Fruit fly (Drosophila melanogaster) whole organism, embryonic: ENCODE results near the gene CG13021.

Source experiments
- Aef1 ChIP-seq: fragments of 200-800 bp; sonication (Bioruptor generic); IDR thresholded peaks from 3 replicates; pipeline ENCODE4 v1.3.6; 2022; ENCODE audit warnings: missing biosample characterization, missing genetic modification characterization
- Antp ChIP-seq: fragments of 200-800 bp; sonication (Bioruptor generic); optimal IDR thresholded peaks from 3 replicates; lab custom pipeline; 2016; ENCODE audit warnings: missing biosample characterization, missing genetic modification characterization
- CG11247 ChIP-seq: fragments of 200-800 bp; sonication (Bioruptor generic); IDR thresholded peaks from 2 replicates; pipeline ENCODE4 v1.3.6; 2022; ENCODE audit warnings: missing biosample characterization, missing genetic modification characterization
- CG11504 ChIP-seq: fragments of 200-800 bp; sonication (Bioruptor generic); optimal IDR thresholded peaks from 3 replicates; lab custom pipeline; 2019; ENCODE audit warnings: missing biosample characterization, mild to moderate bottlenecking, missing genetic modification characterization, moderate library complexity
- CG14965 ChIP-seq: fragments of 200-800 bp; sonication (Bioruptor generic); optimal IDR thresholded peaks from 2 replicates; lab custom pipeline; 2016; ENCODE audit warnings: missing biosample characterization, missing genetic modification characterization, borderline replicate concordance
- CG15479 ChIP-seq: fragments of 200-800 bp; sonication (Bioruptor generic); optimal IDR thresholded peaks from 3 replicates; lab custom pipeline; 2019; ENCODE audit warnings: missing biosample characterization, mild to moderate bottlenecking, missing genetic modification characterization, moderate library complexity
- CG1647 ChIP-seq: fragments of 200-800 bp; sonication (Bioruptor generic); optimal IDR thresholded peaks from 3 replicates; lab custom pipeline; 2016; ENCODE audit warnings: missing biosample characterization, missing genetic modification characterization
- CG2889 ChIP-seq: fragments of 200-800 bp; sonication (Bioruptor generic); IDR thresholded peaks from 3 replicates; pipeline ENCODE4 v1.3.6; 2022; ENCODE audit warnings: missing biosample characterization, missing genetic modification characterization
- CG3726 ChIP-seq: fragments of 200-800 bp; sonication (Bioruptor generic); IDR thresholded peaks from 3 replicates; pipeline ENCODE4, ENCODE4 v1.3.6; 2022; ENCODE audit warnings: missing biosample characterization, missing genetic modification characterization
- CG4282 ChIP-seq: fragments of 200-800 bp; sonication (Bioruptor generic); optimal IDR thresholded peaks from 2 replicates; lab custom pipeline; 2016; ENCODE audit warnings: missing biosample characterization, missing genetic modification characterization
- CG4328 ChIP-seq: fragments of 200-800 bp; sonication (Bioruptor generic); optimal IDR thresholded peaks from 3 replicates; lab custom pipeline; 2017; ENCODE audit warnings: missing biosample characterization, missing genetic modification reagents, missing genetic modification characterization
- CG4730 ChIP-seq: fragments of 200-800 bp; sonication (Bioruptor generic); IDR thresholded peaks from 2 replicates; pipeline ENCODE4 v1.3.6; 2022; ENCODE audit warnings: missing biosample characterization, missing genetic modification characterization
- CG6689 ChIP-seq: fragments of 200-800 bp; sonication (Bioruptor generic); IDR thresholded peaks from 2 replicates; pipeline ENCODE4 v1.3.6; 2022; ENCODE audit warnings: missing biosample characterization, missing genetic modification characterization
- CG7928 ChIP-seq: fragments of 200-800 bp; sonication (Bioruptor generic); optimal IDR thresholded peaks from 2 replicates; lab custom pipeline; 2017; ENCODE audit warnings: missing biosample characterization, mild to moderate bottlenecking, missing genetic modification characterization
- CG7963 ChIP-seq: fragments of 200-800 bp; sonication (Bioruptor generic); IDR thresholded peaks from 3 replicates; pipeline ENCODE4 v1.3.6; 2022; ENCODE audit warnings: missing biosample characterization, missing genetic modification characterization; ENCODE audit not compliant: partially characterized antibody
- CG8290 ChIP-seq, 3 experiments: fragments of 200-800 bp; sonication (Bioruptor generic); optimal IDR thresholded peaks; 2 replicates each; lab custom pipeline; 2016 to 2019; ENCODE audit warnings: missing biosample characterization in 3 of 3, missing genetic modification characterization in 3 of 3, mild to moderate bottlenecking in 2 of 3, moderate library complexity in 1 of 3
- CG8478 ChIP-seq: fragments of >200 bp; optimal IDR thresholded peaks from 2 replicates; lab custom pipeline; 2018
- Dek ChIP-seq: fragments of 200-800 bp; sonication (Bioruptor generic); optimal IDR thresholded peaks from 3 replicates; lab custom pipeline; 2019; ENCODE audit warnings: missing biosample characterization, mild to moderate bottlenecking, missing genetic modification characterization, moderate library complexity
- E2f2 ChIP-seq: fragments of 200-800 bp; sonication (Bioruptor generic); IDR thresholded peaks from 2 replicates; pipeline ENCODE4 v1.3.6; 2022; ENCODE audit warnings: missing biosample characterization, missing genetic modification characterization
- Fer2 ChIP-seq: fragments of 200-800 bp; sonication (Bioruptor generic); optimal IDR thresholded peaks from 2 replicates; lab custom pipeline; 2018; ENCODE audit warnings: missing biosample characterization, mild to moderate bottlenecking, missing genetic modification characterization, moderate library complexity
- Jarid2 ChIP-seq: fragments of 200-800 bp; sonication (Bioruptor generic); optimal IDR thresholded peaks from 3 replicates; lab custom pipeline; 2017; ENCODE audit warnings: mild to moderate bottlenecking, missing biosample characterization, missing genetic modification reagents, missing genetic modification characterization
- Kr ChIP-seq: fragments of 200-800 bp; sonication (Bioruptor generic); optimal IDR thresholded peaks from 2 replicates; lab custom pipeline; 2017; ENCODE audit warnings: missing biosample characterization, mild to moderate bottlenecking, missing genetic modification characterization
- Lpt ChIP-seq: fragments of >200 bp; optimal IDR thresholded peaks from 2 replicates; lab custom pipeline; 2018; ENCODE audit warnings: missing biosample characterization, missing genetic modification characterization
- MBD-R2 ChIP-seq: fragments of 200-800 bp; sonication (Bioruptor generic); IDR thresholded peaks from 2 replicates; pipeline ENCODE4 v1.3.6; 2022; ENCODE audit warnings: missing biosample characterization, missing genetic modification characterization
- Max ChIP-seq: fragments of 200-800 bp; sonication (Bioruptor generic); optimal IDR thresholded peaks from 2 replicates; lab custom pipeline; 2016; ENCODE audit warnings: missing biosample characterization, mild to moderate bottlenecking, missing genetic modification characterization
- Myb ChIP-seq: fragments of 200-800 bp; sonication (Bioruptor generic); optimal IDR thresholded peaks from 2 replicates; lab custom pipeline; 2016; ENCODE audit warnings: missing biosample characterization, missing genetic modification characterization
- NK7.1 ChIP-seq: fragments of 200-800 bp; sonication (Bioruptor generic); optimal IDR thresholded peaks from 3 replicates; lab custom pipeline; 2016; ENCODE audit warnings: missing biosample characterization, missing genetic modification characterization
- Oli ChIP-seq: fragments of 200-800 bp; sonication (Bioruptor generic); optimal IDR thresholded peaks from 2 replicates; lab custom pipeline; 2018; ENCODE audit warnings: missing biosample characterization, mild to moderate bottlenecking, missing genetic modification characterization, moderate library complexity
- PHDP ChIP-seq: fragments of 200-800 bp; sonication (Bioruptor generic); optimal IDR thresholded peaks from 3 replicates; lab custom pipeline; 2018; ENCODE audit warnings: missing biosample characterization, mild to moderate bottlenecking, missing genetic modification characterization, moderate library complexity
- ara ChIP-seq: fragments of 200-800 bp; sonication (Bioruptor generic); IDR thresholded peaks from 2 replicates; pipeline ENCODE4 v1.3.6; 2022; ENCODE audit warnings: missing biosample characterization, missing genetic modification characterization
- ash1 ChIP-seq: fragments of 200-800 bp; sonication (Bioruptor generic); optimal IDR thresholded peaks from 2 replicates; lab custom pipeline; 2018; ENCODE audit warnings: missing biosample characterization, mild to moderate bottlenecking, missing genetic modification characterization
- az2 ChIP-seq: fragments of 200-800 bp; sonication (Bioruptor generic); optimal IDR thresholded peaks from 3 replicates; lab custom pipeline; 2016; ENCODE audit warnings: missing biosample characterization, missing genetic modification characterization
- dmrt99B ChIP-seq: fragments of 200-800 bp; sonication (Bioruptor generic); optimal IDR thresholded peaks from 2 replicates; lab custom pipeline; 2018; ENCODE audit warnings: missing biosample characterization, mild to moderate bottlenecking, missing genetic modification characterization, moderate library complexity
- dysf ChIP-seq: fragments of 200-800 bp; sonication (Bioruptor generic); IDR thresholded peaks from 3 replicates; pipeline ENCODE4 v1.3.6; 2022; ENCODE audit warnings: missing biosample characterization, missing genetic modification characterization
- en ChIP-seq: fragments of 200-800 bp; sonication (Bioruptor generic); optimal IDR thresholded peaks from 2 replicates; lab custom pipeline; 2016; ENCODE audit warnings: missing biosample characterization, missing genetic modification characterization
- grn ChIP-seq: fragments of 200-800 bp; sonication (Bioruptor generic); optimal IDR thresholded peaks from 3 replicates; lab custom pipeline; 2017; ENCODE audit warnings: missing biosample characterization, missing genetic modification characterization
- h ChIP-seq: fragments of >200 bp; optimal IDR thresholded peaks from 2 replicates; lab custom pipeline; 2017
- ind ChIP-seq: fragments of 200-800 bp; sonication (Bioruptor generic); optimal IDR thresholded peaks from 3 replicates; lab custom pipeline; 2016; ENCODE audit warnings: missing biosample characterization, missing genetic modification characterization
- jing ChIP-seq: fragments of 200-800 bp; sonication (Bioruptor generic); optimal IDR thresholded peaks from 2 replicates; lab custom pipeline; 2018; ENCODE audit warnings: missing biosample characterization, mild to moderate bottlenecking, missing genetic modification characterization
- kni ChIP-seq: fragments of 200-800 bp; sonication (Bioruptor generic); optimal IDR thresholded peaks from 3 replicates; lab custom pipeline; 2017; ENCODE audit warnings: mild to moderate bottlenecking, missing biosample characterization, missing genetic modification reagents, missing genetic modification characterization
- mam ChIP-seq: fragments of 200-800 bp; sonication (Bioruptor generic); optimal IDR thresholded peaks from 3 replicates; lab custom pipeline; 2016; ENCODE audit warnings: missing biosample characterization, missing genetic modification characterization
- oc ChIP-seq: fragments of 200-800 bp; sonication (Bioruptor generic); optimal IDR thresholded peaks from 2 replicates; lab custom pipeline; 2018; ENCODE audit warnings: missing biosample characterization, mild to moderate bottlenecking, missing genetic modification characterization, moderate library complexity
- pan ChIP-seq, 4 experiments: fragments of >200 bp in 3 of 4; fragments of 200-800 bp in 1 of 4; sonication (Bioruptor generic) in 1 of 4; optimal IDR thresholded peaks in 3 of 4; IDR thresholded peaks in 1 of 4; 2 replicates each; pipeline versions ENCODE4 v1.3.6 to Lab custom; 2017 to 2022; ENCODE audit warnings: missing biosample characterization in 2 of 4, missing genetic modification characterization in 2 of 4, mixed read lengths in 1 of 4
- sens-2 ChIP-seq: fragments of 200-800 bp; sonication (Bioruptor generic); IDR thresholded peaks from 2 replicates; pipeline ENCODE4 v1.3.6; 2022; ENCODE audit warnings: missing biosample characterization, missing genetic modification characterization
- sqz ChIP-seq: fragments of 200-800 bp; sonication (Bioruptor generic); optimal IDR thresholded peaks from 3 replicates; lab custom pipeline; 2018; ENCODE audit warnings: missing biosample characterization, mild to moderate bottlenecking, missing genetic modification characterization
- ssp ChIP-seq: fragments of 200-800 bp; sonication (Bioruptor generic); IDR thresholded peaks from 2 replicates; pipeline ENCODE4 v1.3.6; 2022; ENCODE audit warnings: missing biosample characterization, missing genetic modification characterization
- tap ChIP-seq: fragments of 200-800 bp; optimal IDR thresholded peaks from 3 replicates; lab custom pipeline; 2019; ENCODE audit warnings: missing biosample characterization, mild to moderate bottlenecking, missing genetic modification characterization, moderate library complexity
- unc-4 ChIP-seq: fragments of 200-800 bp; sonication (Bioruptor generic); IDR thresholded peaks from 2 replicates; pipeline ENCODE4 v1.3.6; 2022; ENCODE audit warnings: missing biosample characterization, missing genetic modification characterization; ENCODE audit not compliant: partially characterized antibody
- vvl ChIP-seq: fragments of 200-800 bp; sonication (Bioruptor generic); IDR thresholded peaks from 2 replicates; pipeline ENCODE4 v1.3.6; 2022; ENCODE audit warnings: missing biosample characterization, missing genetic modification characterization
- wor ChIP-seq: fragments of 200-800 bp; sonication (Bioruptor generic); IDR thresholded peaks from 2 replicates; pipeline ENCODE4 v1.3.6; 2022; ENCODE audit warnings: missing biosample characterization, missing genetic modification characterization
- zfh1 ChIP-seq: fragments of 200-800 bp; sonication (Bioruptor generic); IDR thresholded peaks from 3 replicates; pipeline ENCODE4 v1.3.6; 2022; ENCODE audit warnings: missing biosample characterization, missing genetic modification characterization

CG13021 gene

DNA sequence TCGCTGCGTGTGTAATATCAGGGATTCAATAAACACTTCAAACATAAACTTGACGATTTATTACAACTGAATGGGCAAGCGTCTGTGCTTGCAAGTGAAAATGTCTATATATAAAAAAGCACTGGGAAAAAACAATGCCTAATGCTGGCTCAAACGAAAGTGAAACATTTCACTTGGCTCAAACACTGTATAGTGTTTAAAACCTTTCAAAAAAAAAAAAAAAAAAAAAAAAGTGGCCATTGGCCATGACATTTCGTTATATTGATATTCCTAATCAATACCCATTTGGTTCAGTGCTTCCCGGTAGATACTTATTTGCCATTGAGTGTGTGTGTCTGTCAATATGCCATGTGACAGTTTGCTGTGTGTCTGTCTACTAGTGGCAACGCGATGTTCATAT, 24.7 kb downstream of the CG13021 start (continued):
- no peak; the same call in 1 of the 2 replicates for TF ChIP-seq E2f2 (GFP tag; lab: Robert Waterston, UW)
- peak; percentile 3 for TF ChIP-seq Antp (GFP tag; lab: Kevin White, UChicago)
- TF ChIP-seq Jarid2 (GFP tag; lab: Kevin White, UChicago) = no peak
- TF ChIP-seq Dek (tag; lab: Kevin White, UChicago) = no peak
- TF ChIP-seq pan (optimal IDR thresholded peaks at IDR 0.05; lab: Kevin White, UChicago) = no peak
- peak in 1 of 2 experiments; percentile 47 for TF ChIP-seq pan (GFP tag; optimal IDR thresholded peaks at IDR 0.05 in 1 of 2, IDR thresholded peaks at IDR 0.05 in 1 of 2)
- no peak for TF ChIP-seq ash1 (GFP tag; lab: Kevin White, UChicago)
- no peak for TF ChIP-seq Max
- no peak for TF ChIP-seq CG1647 (GFP tag; lab: Kevin White, UChicago)
- no peak for TF ChIP-seq ind (GFP tag; lab: Kevin White, UChicago)
- no peak for TF ChIP-seq tap (tag; lab: Kevin White, UChicago)
- no peak for TF ChIP-seq grn (GFP tag; lab: Kevin White, UChicago)
- no peak for TF ChIP-seq Lpt (GFP tag; lab: Kevin White, UChicago)
- TF ChIP-seq dysf (GFP tag; lab: Robert Waterston, UW) = peak; percentile 46; the same call in 1 of the 3 replicates
- no peak for TF ChIP-seq h (lab: Kevin White, UChicago)
- peak; percentile 28 for TF ChIP-seq Myb
- 0 out of 2 replicates have a peak, but pooled peaks have one; percentile 22 for TF ChIP-seq CG6689 (GFP tag; lab: Robert Waterston, UW)
- TF ChIP-seq kni (GFP tag; lab: Kevin White, UChicago) = no peak
- no peak for TF ChIP-seq sqz (GFP tag; lab: Kevin White, UChicago)
- no peak for TF ChIP-seq CG4328 (GFP tag; lab: Kevin White, UChicago)
- TF ChIP-seq CG7928 = no peak
- TF ChIP-seq CG7963 (GFP tag; lab: Robert Waterston, UW) = no peak
- no peak for TF ChIP-seq CG3726 (GFP tag; lab: Robert Waterston, UW)
- TF ChIP-seq Kr (GFP tag; lab: Kevin White, UChicago) = no peak
- TF ChIP-seq PHDP = no peak
- TF ChIP-seq wor (GFP tag; lab: Robert Waterston, UW) = peak; percentile 23; the same call in 1 of the 2 replicates
- TF ChIP-seq CG8478 (lab: Kevin White, UChicago) = no peak
- TF ChIP-seq zfh1 (GFP tag; lab: Robert Waterston, UW) = 0 out of 3 replicates have a peak, but pooled peaks have one; percentile 26
- peak; percentile 33; the same call in 1 of the 2 replicates for TF ChIP-seq ssp
- peak; percentile 21 for TF ChIP-seq mam (GFP tag; lab: Kevin White, UChicago)
- no peak for TF ChIP-seq ara (GFP tag; lab: Robert Waterston, UW)
- TF ChIP-seq az2 (GFP tag; lab: Kevin White, UChicago) = peak; percentile 37
- TF ChIP-seq NK7.1 (GFP tag; lab: Kevin White, UChicago) = no peak
- TF ChIP-seq Oli (tag; lab: Kevin White, UChicago) = peak; percentile 1
- no peak for TF ChIP-seq CG8290 (GFP tag; optimal IDR thresholded peaks at IDR 0.05; lab: Kevin White, UChicago)
- TF ChIP-seq CG8290 (tag; optimal IDR thresholded peaks at IDR 0.05; lab: Kevin White, UChicago) = no peak
- no peak; the same call in 2 of the 3 replicates for TF ChIP-seq CG2889 (GFP tag; lab: Robert Waterston, UW)
- peak; percentile 26 for TF ChIP-seq CG11504 (tag; lab: Kevin White, UChicago)
- TF ChIP-seq CG11247 (GFP tag; lab: Robert Waterston, UW) = no peak
- no peak for TF ChIP-seq CG4282 (GFP tag; lab: Kevin White, UChicago)
- TF ChIP-seq Fer2 (tag; lab: Kevin White, UChicago) = no peak
- TF ChIP-seq vvl (GFP tag; lab: Robert Waterston, UW) = no peak
- peak; percentile 28; the same call in 1 of the 2 replicates for TF ChIP-seq sens-2 (GFP tag; lab: Robert Waterston, UW)
- TF ChIP-seq CG4730 (GFP tag; lab: Robert Waterston, UW) = 0 out of 2 replicates have a peak, but pooled peaks have one; percentile 5
- TF ChIP-seq oc = no peak
- no peak for TF ChIP-seq Aef1 (GFP tag; lab: Robert Waterston, UW)
- TF ChIP-seq MBD-R2 = no peak
- TF ChIP-seq jing (GFP tag; lab: Kevin White, UChicago) = no peak
- TF ChIP-seq unc-4 (GFP tag; lab: Robert Waterston, UW) = no peak
- TF ChIP-seq dmrt99B = peak; percentile 18
- no peak for TF ChIP-seq CG14965 (GFP tag; lab: Kevin White, UChicago)
- no peak for TF ChIP-seq CG15479 (GFP tag; lab: Kevin White, UChicago)
- TF ChIP-seq en (GFP tag; lab: Kevin White, UChicago) = no peak
